Worm (Caenorhabditis elegans): ENCODE results near the gene best-19.

The best-19 gene

DNA sequence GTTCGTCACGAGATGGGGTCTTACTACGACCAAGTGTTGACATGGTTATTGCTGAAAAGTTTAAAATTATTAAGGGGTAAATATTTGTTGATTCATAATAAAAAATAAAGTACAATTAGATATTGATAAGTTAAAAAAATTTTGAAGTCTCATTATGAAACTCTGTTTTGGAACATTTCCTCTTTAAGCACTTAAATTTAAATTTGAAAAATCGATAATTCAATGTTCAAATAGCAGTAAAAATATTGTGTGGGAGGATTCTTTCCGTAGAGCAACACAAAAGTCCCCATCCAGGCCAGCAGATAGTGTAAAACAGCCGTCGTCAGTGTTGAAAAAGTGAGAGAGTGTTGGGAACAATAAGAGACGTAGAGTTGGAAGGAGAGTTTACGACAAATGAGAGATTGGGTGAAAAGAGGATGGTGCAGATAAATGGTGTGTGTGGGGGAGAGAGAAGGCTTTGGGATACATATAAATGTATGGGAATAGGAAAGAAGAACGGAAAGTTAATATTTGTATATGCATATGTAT lies 19.2 kb upstream of the best-19 start, which contains the start of gene pat-6 (continued):
- TF ChIP-seq nhr-12 (tag; optimal IDR thresholded peaks at IDR 0.05) = no peak
- TF ChIP-seq ztf-11 (tag; optimal IDR thresholded peaks at IDR 0.05) = no peak
- TF ChIP-seq lsy-2 (tag; optimal IDR thresholded peaks at IDR 0.05) = peak in 1 of 2 experiments; percentile 55
- no peak for TF ChIP-seq nhr-10 (tag; optimal IDR thresholded peaks at IDR 0.05)
- TF ChIP-seq skn-1 (tag; optimal IDR thresholded peaks at IDR 0.05) = no peak
- TF ChIP-seq C34F6.9 (tag; optimal IDR thresholded peaks at IDR 0.05) = peak; percentile 64
- TF ChIP-seq F13H6.1 (tag; optimal IDR thresholded peaks at IDR 0.05) = no peak
- no peak for TF ChIP-seq sem-4 (tag; optimal IDR thresholded peaks at IDR 0.05)
- TF ChIP-seq unc-55 (GFP tag; optimal IDR thresholded peaks at IDR 0.05) = peak; percentile 56
- TF ChIP-seq nhr-23 (tag; optimal IDR thresholded peaks at IDR 0.05) = no peak
- no peak for TF ChIP-seq R02D3.7 (tag; optimal IDR thresholded peaks at IDR 0.05)

DNA sequence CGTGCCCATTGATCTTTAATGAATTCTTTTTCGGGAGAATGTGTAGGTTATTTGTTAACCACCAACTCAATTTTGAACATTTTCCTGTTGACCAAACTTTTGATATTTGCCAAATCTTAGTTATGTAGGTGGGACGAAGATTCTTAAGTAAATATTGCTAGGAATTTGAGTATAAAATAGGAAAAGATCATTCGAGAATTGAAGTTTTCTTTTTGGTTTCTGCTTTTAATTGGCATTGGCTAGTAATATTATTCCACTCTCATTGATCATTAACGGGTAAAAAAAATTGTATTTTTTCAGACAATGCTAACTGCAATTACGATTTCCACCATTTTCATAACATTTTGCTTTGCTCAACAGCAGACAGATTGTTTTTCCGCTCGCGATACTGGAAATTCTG lies 17.3 kb upstream of the best-19 start, which contains the start of gene T21D12.12:
TSS of gene T21D12.12 (plus strand) at position 301 of the 400 bp plus-strand sequence.
- TF ChIP-seq ama-1 (optimal IDR thresholded peaks at IDR 0.05) (no peak), C34F6.9 (tag; optimal IDR thresholded peaks at IDR 0.05) (no peak), lin-13 (GFP tag; optimal IDR thresholded peaks at IDR 0.05) (no peak), ceh-16 (tag; optimal IDR thresholded peaks at IDR 0.05) (no peak), unc-55 (GFP tag; optimal IDR thresholded peaks at IDR 0.05) (no peak), mbf-1 (tag; optimal IDR thresholded peaks at IDR 0.05) (no peak), skn-1 (tag; optimal IDR thresholded peaks at IDR 0.05) (no peak), lin-11 (tag; optimal IDR thresholded peaks at IDR 0.05) (no peak), nhr-129 (tag; optimal IDR thresholded peaks at IDR 0.05) (no peak), Y55F3AM.14 (GFP tag; optimal IDR thresholded peaks at IDR 0.05) (no peak), nhr-12 (tag; optimal IDR thresholded peaks at IDR 0.05) (no peak), blmp-1 (tag; optimal IDR thresholded peaks at IDR 0.05; ENCODE audit: insufficient read depth) (no peak), lin-39 (tag; optimal IDR thresholded peaks at IDR 0.05) (no peak), nhr-11 (tag; optimal IDR thresholded peaks at IDR 0.05) (no peak), R02D3.7 (tag; optimal IDR thresholded peaks at IDR 0.05) (no peak)

- TF ChIP-seq mab-5 (tag; optimal IDR thresholded peaks at IDR 0.05) (no peak), sma-9 (GFP tag; optimal IDR thresholded peaks at IDR 0.05) (no peak), sma-9 (tag; optimal IDR thresholded peaks at IDR 0.05) (no peak), Y55F3AM.14 (GFP tag; optimal IDR thresholded peaks at IDR 0.05) (no peak)
These were observed 14.3 kb upstream of the best-19 start, which contains the start of gene T21D12.11 for ce11 chrIV:269107-269506. Gene T21D12.11, plus strand, starts transcription at chrIV:269407.

ce11 chrIV:273299-273698 lies 10.1 kb upstream of the best-19 start, which contains the start of gene srh-282:
Gene srh-282, minus strand, starts transcription at chrIV:273399.
- TF ChIP-seq lsy-2 (tag; optimal IDR thresholded peaks at IDR 0.05) (no peak), aly-2 (tag; optimal IDR thresholded peaks at IDR 0.05) (no peak), mbf-1 (tag; optimal IDR thresholded peaks at IDR 0.05) (no peak), mab-5 (tag; optimal IDR thresholded peaks at IDR 0.05) (no peak), gmeb-1 (tag; optimal IDR thresholded peaks at IDR 0.05) (no peak), blmp-1 (tag; optimal IDR thresholded peaks at IDR 0.05; ENCODE audit: insufficient read depth) (no peak), ceh-16 (tag; optimal IDR thresholded peaks at IDR 0.05) (no peak), sem-4 (tag; optimal IDR thresholded peaks at IDR 0.05) (no peak), skn-1 (tag; optimal IDR thresholded peaks at IDR 0.05) (no peak), unc-39 (tag; optimal IDR thresholded peaks at IDR 0.05) (no peak), nhr-237 (tag; optimal IDR thresholded peaks at IDR 0.05) (no peak), C34F6.9 (tag; optimal IDR thresholded peaks at IDR 0.05) (no peak), nhr-10 (tag; optimal IDR thresholded peaks at IDR 0.05) (no peak), ama-1 (optimal IDR thresholded peaks at IDR 0.05) (no peak), ztf-1 (GFP tag; conservative IDR thresholded peaks at IDR 0.05) (no peak), nhr-21 (tag; optimal IDR thresholded peaks at IDR 0.05) (no peak), sma-3 (GFP tag; optimal IDR thresholded peaks at IDR 0.05) (no peak)

DNA sequence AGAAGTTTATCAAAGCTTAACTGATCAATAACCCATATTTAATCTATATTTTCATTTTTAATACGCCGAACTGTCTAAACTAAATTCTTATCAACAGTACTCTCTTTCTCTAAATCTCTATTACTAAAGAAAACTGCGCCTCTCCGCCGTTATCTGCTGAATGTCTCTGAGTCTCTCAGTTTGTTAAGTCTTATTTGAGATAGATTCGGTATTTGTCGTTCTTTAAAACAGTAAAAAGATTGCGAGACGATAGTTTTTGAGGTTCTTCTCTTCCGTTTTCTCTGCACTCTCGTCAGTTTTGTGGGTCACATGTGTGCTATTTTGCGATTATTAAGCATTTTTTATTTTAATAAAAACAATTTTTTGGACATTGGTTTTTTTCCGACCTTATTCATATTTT lies 9.3 kb upstream of the best-19 start, which contains the start of gene sma-10:
TSS of gene sma-10 (plus strand) at position 236 of the 400 bp plus-strand sequence.
- TF ChIP-seq sma-3 (GFP tag; optimal IDR thresholded peaks at IDR 0.05) (peak; percentile 82), crh-2 (tag; optimal IDR thresholded peaks at IDR 0.05) (peak; percentile 82), C34F6.9 (tag; optimal IDR thresholded peaks at IDR 0.05) (peak; percentile 3), ztf-1 (GFP tag; conservative IDR thresholded peaks at IDR 0.05) (no peak), nhr-129 (tag; optimal IDR thresholded peaks at IDR 0.05) (peak; percentile 31), sma-9 (GFP tag; optimal IDR thresholded peaks at IDR 0.05) (peak; percentile 91), sma-9 (tag; optimal IDR thresholded peaks at IDR 0.05) (no peak), ztf-4 (tag; optimal IDR thresholded peaks at IDR 0.05) (no peak), F13H6.1 (tag; optimal IDR thresholded peaks at IDR 0.05) (peak; percentile 51), lin-39 (tag; optimal IDR thresholded peaks at IDR 0.05) (no peak), fos-1 (tag; optimal IDR thresholded peaks at IDR 0.05) (peak; percentile 93), nhr-21 (tag; optimal IDR thresholded peaks at IDR 0.05) (peak; percentile 37), gmeb-1 (tag; optimal IDR thresholded peaks at IDR 0.05) (peak; percentile 71), mab-5 (tag; optimal IDR thresholded peaks at IDR 0.05) (no peak), nhr-25 (tag; optimal IDR thresholded peaks at IDR 0.05) (peak; percentile 39)

Data from whole organism, L2 larva.